In the genomic region with DNA sequence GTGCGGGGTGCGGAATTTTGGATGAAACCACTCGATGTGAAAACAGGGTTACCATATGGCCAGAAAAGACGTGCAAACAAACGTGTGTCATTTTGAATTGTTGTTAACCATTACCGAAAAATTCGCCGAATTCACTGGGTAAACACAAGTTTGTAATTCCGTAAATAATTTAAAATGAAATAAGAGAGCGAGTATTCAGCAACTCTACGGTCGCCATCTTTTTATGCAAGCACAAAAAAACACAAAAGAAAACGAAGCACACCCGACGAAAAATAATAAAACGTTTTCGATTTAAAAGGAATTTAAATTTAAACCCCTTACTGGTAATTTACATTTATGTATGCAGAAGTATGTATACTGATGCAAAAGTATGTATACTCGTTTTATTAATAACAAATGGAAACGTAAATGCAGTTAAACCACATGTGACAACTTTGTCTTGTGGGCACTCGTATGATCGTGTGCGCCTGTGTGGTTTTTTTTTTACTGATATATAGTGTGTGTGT, we compare ENCODE assay signal across 1 fruit fly cellular context.
TF ChIP-seq lines count a peak whose summit lies in the region.

No protein-coding gene starts in this region.

TF ChIP-seq in whole organism, embryonic, 481 proteins besides CTCF, POLR2A, EP300 and RAD21 (continued from another document):
- TF ChIP-seq Ada2b (GFP tag; IDR thresholded peaks at IDR 0.05; lab: Robert Waterston, UW), result peak; percentile 87
- TF ChIP-seq CG7372 (GFP tag; IDR thresholded peaks at IDR 0.05; lab: Robert Waterston, UW), result peak; percentile 89
- peak; percentile 79 for TF ChIP-seq CG9437 (GFP tag; optimal IDR thresholded peaks at IDR 0.05; lab: Kevin White, UChicago)
- peak; percentile 84 for TF ChIP-seq wor (GFP tag; IDR thresholded peaks at IDR 0.05; lab: Robert Waterston, UW)
- no peak for TF ChIP-seq BEAF-32 (GFP tag; optimal IDR thresholded peaks at IDR 0.05; lab: Kevin White, UChicago)
- no peak for TF ChIP-seq pan (optimal IDR thresholded peaks at IDR 0.05; lab: Kevin White, UChicago)
- TF ChIP-seq pan (GFP tag; optimal IDR thresholded peaks at IDR 0.05 in 1 of 2, IDR thresholded peaks at IDR 0.05 in 1 of 2), result peak in 1 of 2 experiments; percentile 93
- TF ChIP-seq gem (tag; optimal IDR thresholded peaks at IDR 0.05; lab: Kevin White, UChicago), result peak; percentile 95
- TF ChIP-seq Deaf1 (tag; optimal IDR thresholded peaks at IDR 0.05; lab: Kevin White, UChicago), result no peak
- TF ChIP-seq CG4707 (GFP tag; optimal IDR thresholded peaks at IDR 0.05; lab: Kevin White, UChicago), result peak; percentile 83
- TF ChIP-seq sug (tag; optimal IDR thresholded peaks at IDR 0.05; lab: Kevin White, UChicago), result peak; percentile 68
